Fruit fly (Drosophila melanogaster) whole organism, prepupa: ENCODE results near the gene CG12402.

Experiments used
- CG10669 ChIP-seq: fragments of 200-800 bp; sonication (Bioruptor generic); optimal IDR thresholded peaks from 3 replicates; lab custom pipeline; 2018; ENCODE audit warnings: missing biosample characterization, mild to moderate bottlenecking, missing genetic modification characterization, moderate library complexity
- CG11294 ChIP-seq: fragments of 200-800 bp; sonication (Bioruptor generic); IDR thresholded peaks from 2 replicates; pipeline ENCODE4 v1.3.6; 2022; ENCODE audit warnings: missing biosample characterization, missing genetic modification characterization
- CG11762 ChIP-seq: fragments of 200-800 bp; sonication (Bioruptor generic); optimal IDR thresholded peaks from 3 replicates; lab custom pipeline; 2016; ENCODE audit warnings: missing biosample characterization, missing genetic modification characterization; ENCODE audit not compliant: insufficient read depth
- CG11902 ChIP-seq: fragments of 200-800 bp; sonication (Bioruptor generic); optimal IDR thresholded peaks from 3 replicates; lab custom pipeline; 2016; ENCODE audit warnings: missing biosample characterization, missing genetic modification characterization
- CG15336 ChIP-seq: fragments of 200-800 bp; sonication (Bioruptor generic); IDR thresholded peaks from 2 replicates; pipeline ENCODE4 v1.3.6; 2022; ENCODE audit warnings: missing biosample characterization, missing genetic modification characterization
- CG1621 ChIP-seq: fragments of 200-800 bp; sonication (Bioruptor generic); optimal IDR thresholded peaks from 3 replicates; lab custom pipeline; 2018; ENCODE audit warnings: missing biosample characterization, mild to moderate bottlenecking, missing genetic modification characterization
- CG16779 ChIP-seq: fragments of 200-800 bp; sonication (Bioruptor generic); optimal IDR thresholded peaks from 3 replicates; lab custom pipeline; 2017; ENCODE audit warnings: missing biosample characterization, mild to moderate bottlenecking, missing genetic modification characterization
- CG3032 ChIP-seq: fragments of 200-800 bp; optimal IDR thresholded peaks from 2 replicates; lab custom pipeline; 2019; ENCODE audit warnings: missing biosample characterization, mild to moderate bottlenecking, missing genetic modification characterization, moderate library complexity
- CG32006 ChIP-seq: fragments of 200-800 bp; sonication (Bioruptor generic); optimal IDR thresholded peaks from 3 replicates; lab custom pipeline; 2017; ENCODE audit warnings: missing biosample characterization, mild to moderate bottlenecking, missing genetic modification characterization
- CG34406 ChIP-seq: fragments of 200-800 bp; sonication (Bioruptor generic); optimal IDR thresholded peaks from 3 replicates; lab custom pipeline; 2016; ENCODE audit warnings: missing biosample characterization, missing genetic modification characterization
- CG6163 ChIP-seq: fragments of 200-800 bp; sonication (Bioruptor generic); IDR thresholded peaks from 3 replicates; pipeline ENCODE4 v1.3.6; 2022; ENCODE audit warnings: missing biosample characterization, missing genetic modification characterization
- CG6792 ChIP-seq: fragments of 200-800 bp; sonication (Bioruptor generic); optimal IDR thresholded peaks from 3 replicates; lab custom pipeline; 2016; ENCODE audit warnings: missing biosample characterization, missing genetic modification characterization
- CG6808 ChIP-seq: fragments of 200-800 bp; sonication (Bioruptor generic); optimal IDR thresholded peaks from 3 replicates; lab custom pipeline; 2017; ENCODE audit warnings: missing biosample characterization, missing genetic modification characterization, mild to moderate bottlenecking, moderate library complexity, missing genetic modification reagents
- CG6854 ChIP-seq: fragments of 200-800 bp; sonication (Bioruptor generic); optimal IDR thresholded peaks from 2 replicates; lab custom pipeline; 2017; ENCODE audit warnings: missing biosample characterization, mild to moderate bottlenecking, missing genetic modification characterization
- CG7368 ChIP-seq: fragments of 200-800 bp; sonication (Bioruptor generic); optimal IDR thresholded peaks from 3 replicates; lab custom pipeline; 2016; ENCODE audit warnings: missing biosample characterization, missing genetic modification characterization
- CG8119 ChIP-seq: fragments of 200-800 bp; sonication (Bioruptor generic); IDR thresholded peaks from 3 replicates; pipeline ENCODE4 v1.3.6; 2022; ENCODE audit warnings: missing biosample characterization, missing genetic modification characterization
- CG8319 ChIP-seq: fragments of 200-800 bp; sonication (Bioruptor generic); optimal IDR thresholded peaks from 3 replicates; lab custom pipeline; 2016; ENCODE audit warnings: missing biosample characterization, missing genetic modification characterization
- CG8632 ChIP-seq: fragments of 200-800 bp; sonication (Bioruptor generic); optimal IDR thresholded peaks from 3 replicates; lab custom pipeline; 2016; ENCODE audit warnings: missing biosample characterization, missing genetic modification characterization
- Eip75B ChIP-seq: fragments of 200-800 bp; sonication (Bioruptor generic); optimal IDR thresholded peaks from 3 replicates; lab custom pipeline; 2016; ENCODE audit warnings: missing biosample characterization, missing genetic modification characterization
- Eip78C ChIP-seq: fragments of 200-800 bp; sonication (Bioruptor generic); peaks from one replicate; lab custom pipeline; 2016; ENCODE audit warnings: missing biosample characterization, missing genetic modification characterization
- Ets21C ChIP-seq: fragments of 200-800 bp; sonication (Bioruptor generic); optimal IDR thresholded peaks from 3 replicates; lab custom pipeline; 2016; ENCODE audit warnings: missing biosample characterization, missing genetic modification characterization
- Ets96B ChIP-seq: fragments of 200-800 bp; optimal IDR thresholded peaks from 2 replicates; lab custom pipeline; 2019; ENCODE audit warnings: missing biosample characterization, mild to moderate bottlenecking, missing genetic modification characterization, moderate library complexity
- Gug ChIP-seq: fragments of 200-800 bp; sonication (Bioruptor generic); IDR thresholded peaks from 2 replicates; pipeline ENCODE4 v1.3.6; 2022; ENCODE audit warnings: missing biosample characterization, missing genetic modification characterization
- Hr38 ChIP-seq: sonication (Bioruptor generic); optimal IDR thresholded peaks from 2 replicates; lab custom pipeline; 2016; ENCODE audit warnings: missing biosample characterization, missing genetic modification characterization
- Hr4 ChIP-seq: fragments of 200-800 bp; sonication (Bioruptor generic); optimal IDR thresholded peaks from 3 replicates; lab custom pipeline; 2016; ENCODE audit warnings: missing biosample characterization, missing genetic modification characterization
- Lpt ChIP-seq: fragments of 200-800 bp; sonication (Bioruptor generic); optimal IDR thresholded peaks from 3 replicates; lab custom pipeline; 2016; ENCODE audit warnings: missing biosample characterization, missing genetic modification characterization
- Met ChIP-seq: fragments of 200-800 bp; sonication (Bioruptor generic); optimal IDR thresholded peaks from 3 replicates; lab custom pipeline; 2016; ENCODE audit warnings: missing biosample characterization, missing genetic modification characterization
- OdsH ChIP-seq: fragments of 200-800 bp; sonication (Bioruptor generic); optimal IDR thresholded peaks from 3 replicates; lab custom pipeline; 2016; ENCODE audit warnings: missing biosample characterization, missing genetic modification characterization
- Smox ChIP-seq: fragments of 200-800 bp; sonication (Bioruptor generic); optimal IDR thresholded peaks from 3 replicates; lab custom pipeline; 2016; ENCODE audit warnings: missing biosample characterization, missing genetic modification characterization
- Sox102F ChIP-seq: fragments of 200-800 bp; sonication (Bioruptor generic); optimal IDR thresholded peaks from 2 replicates; lab custom pipeline; 2016; ENCODE audit warnings: missing biosample characterization, mild to moderate bottlenecking, missing genetic modification characterization
- achi ChIP-seq: fragments of 200-800 bp; sonication (Bioruptor generic); optimal IDR thresholded peaks from 3 replicates; lab custom pipeline; 2016; ENCODE audit warnings: missing biosample characterization, missing genetic modification characterization
- acj6 ChIP-seq: fragments of 200-800 bp; sonication (Bioruptor generic); optimal IDR thresholded peaks from 3 replicates; lab custom pipeline; 2016; ENCODE audit warnings: missing biosample characterization, missing genetic modification characterization
- dsx ChIP-seq: fragments of 200-800 bp; optimal IDR thresholded peaks from 3 replicates; lab custom pipeline; 2019; ENCODE audit warnings: missing biosample characterization, mild to moderate bottlenecking, missing genetic modification characterization, moderate library complexity; ENCODE audit not compliant: poor library complexity, severe bottlenecking
- eg ChIP-seq: fragments of 200-800 bp; sonication (Bioruptor generic); IDR thresholded peaks from 3 replicates; pipeline ENCODE4 v1.3.6; 2022; ENCODE audit warnings: missing biosample characterization, missing genetic modification characterization
- esn ChIP-seq: fragments of 200-800 bp; sonication (Bioruptor generic); optimal IDR thresholded peaks from 2 replicates; lab custom pipeline; 2016; ENCODE audit warnings: missing biosample characterization, mild to moderate bottlenecking, missing genetic modification characterization, moderate library complexity
- fd59A ChIP-seq: fragments of 200-800 bp; sonication (Bioruptor generic); optimal IDR thresholded peaks from 2 replicates; lab custom pipeline; 2017; ENCODE audit warnings: missing biosample characterization, mild to moderate bottlenecking, missing genetic modification characterization, missing genetic modification reagents
- fkh ChIP-seq: fragments of 200-800 bp; sonication (Bioruptor generic); optimal IDR thresholded peaks from 3 replicates; lab custom pipeline; 2017; ENCODE audit warnings: missing biosample characterization, mild to moderate bottlenecking, missing genetic modification characterization, moderate library complexity
- lz ChIP-seq: fragments of 200-800 bp; sonication (Bioruptor generic); optimal IDR thresholded peaks from 3 replicates; lab custom pipeline; 2016; ENCODE audit warnings: missing biosample characterization, missing genetic modification characterization
- net ChIP-seq: fragments of 200-800 bp; sonication (Bioruptor generic); optimal IDR thresholded peaks from 3 replicates; lab custom pipeline; 2016; ENCODE audit warnings: missing biosample characterization, missing genetic modification characterization
- pdm3 ChIP-seq: fragments of 200-800 bp; sonication (Bioruptor generic); optimal IDR thresholded peaks from 3 replicates; lab custom pipeline; 2016; ENCODE audit warnings: missing biosample characterization, missing genetic modification characterization
- salr ChIP-seq, 2 experiments: fragments of 200-800 bp; sonication (Bioruptor generic); optimal IDR thresholded peaks; 3 replicates each; lab custom pipeline; 2016 to 2018; ENCODE audit warnings: missing biosample characterization in 2 of 2, missing genetic modification characterization in 2 of 2, mild to moderate bottlenecking in 1 of 2
- spab ChIP-seq: fragments of 200-800 bp; sonication (Bioruptor generic); optimal IDR thresholded peaks from 2 replicates; lab custom pipeline; 2017; ENCODE audit warnings: missing biosample characterization, mild to moderate bottlenecking, missing genetic modification characterization, missing genetic modification reagents
- ss ChIP-seq, 2 experiments: fragments of 200-800 bp; sonication (Bioruptor generic); optimal IDR thresholded peaks; 2 replicates in 1 of 2; 3 replicates in 1 of 2; lab custom pipeline; 2017 to 2018; ENCODE audit warnings: mild to moderate bottlenecking in 2 of 2, missing biosample characterization in 2 of 2, missing genetic modification characterization in 2 of 2, moderate library complexity in 1 of 2

The CG12402 gene

dm6 chr3R:14151840-14152239, 43.7 kb upstream of the CG12402 start, which contains the start of gene CG14355:
Gene CG14355 (minus strand): TSS chr3R:14151940.
- TF ChIP-seq CG8119 (GFP tag; lab: Robert Waterston, UW), result no peak
- no peak for TF ChIP-seq CG34406 (GFP tag; lab: Kevin White, UChicago)
- no peak for TF ChIP-seq CG10669 (GFP tag; lab: Kevin White, UChicago)
- TF ChIP-seq acj6 (GFP tag; lab: Kevin White, UChicago), result no peak
- TF ChIP-seq CG11762 (GFP tag; lab: Kevin White, UChicago), result no peak
- TF ChIP-seq Ets96B (tag; lab: Kevin White, UChicago), result no peak
- no peak for TF ChIP-seq fd59A (GFP tag; lab: Kevin White, UChicago)
- no peak for TF ChIP-seq achi (GFP tag; lab: Kevin White, UChicago)
- TF ChIP-seq eg, result no peak
- no peak for TF ChIP-seq CG16779
- TF ChIP-seq Met (GFP tag; lab: Kevin White, UChicago), result no peak
- no peak for TF ChIP-seq esn
- TF ChIP-seq Gug (GFP tag; lab: Robert Waterston, UW), result no peak
- no peak for TF ChIP-seq fkh (GFP tag; lab: Kevin White, UChicago)
- TF ChIP-seq CG8632 (GFP tag; lab: Kevin White, UChicago), result no peak
- no peak for TF ChIP-seq CG6792 (GFP tag; lab: Kevin White, UChicago)
- TF ChIP-seq Lpt (GFP tag; lab: Kevin White, UChicago), result no peak
- TF ChIP-seq CG15336 (GFP tag; lab: Robert Waterston, UW), result no peak

dm6 chr3R:14140912-14141311, 32.8 kb upstream of the CG12402 start:
- TF ChIP-seq achi (GFP tag; lab: Kevin White, UChicago) (no peak), CG6808 (GFP tag; lab: Kevin White, UChicago) (no peak), eg (no peak), spab (GFP tag; lab: Kevin White, UChicago) (no peak)

dm6 chr3R:14131972-14132371, 23.9 kb upstream of the CG12402 start, which contains the start of gene CG14356:
Gene CG14356 (minus strand): TSS chr3R:14132072.
- no peak for TF ChIP-seq spab (GFP tag; lab: Kevin White, UChicago)
- TF ChIP-seq Eip78C (GFP tag; lab: Kevin White, UChicago), result peak; percentile 41

- TF ChIP-seq net (GFP tag; lab: Kevin White, UChicago) (peak; percentile 82), CG11902 (GFP tag; lab: Kevin White, UChicago) (peak; percentile 88), Eip75B (GFP tag; lab: Kevin White, UChicago) (peak; percentile 78), Sox102F (GFP tag; lab: Kevin White, UChicago) (peak; percentile 79), esn (peak; percentile 91), ss (GFP tag; optimal IDR thresholded peaks at IDR 0.05; lab: Kevin White, UChicago) (peak in 1 of 2 experiments; percentile 86), Gug (GFP tag; lab: Robert Waterston, UW) (peak; percentile 84), CG8119 (GFP tag; lab: Robert Waterston, UW) (peak; percentile 83), Hr38 (no peak), lz (peak; percentile 87), pdm3 (GFP tag; lab: Kevin White, UChicago) (peak; percentile 84), acj6 (GFP tag; lab: Kevin White, UChicago) (peak; percentile 92), Smox (GFP tag; lab: Kevin White, UChicago) (peak; percentile 79), spab (GFP tag; lab: Kevin White, UChicago) (no peak), CG1621 (tag; lab: Kevin White, UChicago) (peak; percentile 51), CG6854 (GFP tag; lab: Kevin White, UChicago) (peak; percentile 57), Hr4 (GFP tag; lab: Kevin White, UChicago) (peak; percentile 78), dsx (GFP tag; lab: Kevin White, UChicago) (peak; percentile 82), CG6163 (GFP tag; lab: Robert Waterston, UW) (peak; percentile 87), Lpt (GFP tag; lab: Kevin White, UChicago) (peak; percentile 73), CG34406 (GFP tag; lab: Kevin White, UChicago) (peak; percentile 92), CG8319 (GFP tag; lab: Kevin White, UChicago) (peak; percentile 87), salr (GFP tag; optimal IDR thresholded peaks at IDR 0.05; lab: Kevin White, UChicago) (peak; percentile 49 to 87), CG32006 (GFP tag; lab: Kevin White, UChicago) (peak; percentile 92), CG7368 (peak; percentile 88), Ets21C (GFP tag; lab: Kevin White, UChicago) (peak; percentile 78), OdsH (GFP tag; lab: Kevin White, UChicago) (peak; percentile 93), CG10669 (GFP tag; lab: Kevin White, UChicago) (peak; percentile 87), CG11294 (peak; percentile 84; the same call in 1 of the 2 replicates), CG15336 (GFP tag; lab: Robert Waterston, UW) (peak; percentile 86), CG3032 (tag; lab: Kevin White, UChicago) (peak; percentile 93), Eip78C (GFP tag; lab: Kevin White, UChicago) (peak; percentile 96)
These were observed 17.5 kb upstream of the CG12402 start, which contains the start of the genes 140up and Polr2B for dm6 chr3R:14125479-14126121. Gene 140up (minus strand): TSS chr3R:14125548. Gene Polr2B (plus strand): TSS chr3R:14125791.
